Worm (Caenorhabditis elegans): ENCODE measurements around the gene C42D4.18.

- TF ChIP-seq egl-27 (tag; optimal IDR thresholded peaks at IDR 0.05) (no peak), nhr-129 (tag; optimal IDR thresholded peaks at IDR 0.05) (no peak), ama-1 (optimal IDR thresholded peaks at IDR 0.05) (no peak), ztf-11 (tag; optimal IDR thresholded peaks at IDR 0.05) (no peak), snpc-4 (tag; optimal IDR thresholded peaks at IDR 0.05) (no peak), aly-2 (tag; optimal IDR thresholded peaks at IDR 0.05) (no peak), crh-2 (tag; optimal IDR thresholded peaks at IDR 0.05) (no peak), nhr-10 (tag; optimal IDR thresholded peaks at IDR 0.05) (no peak), mab-5 (tag; optimal IDR thresholded peaks at IDR 0.05) (no peak)
These were observed 10.2 kb upstream of the C42D4.18 start, which contains the start of gene maph-9 for ce11 chrIV:7156356-7156755.
